Worm (Caenorhabditis elegans) whole organism, L4 larva: ENCODE results near the gene nhr-198.

Experiments
- R02D3.7 ChIP-seq: fragments of 150-350 bp; sonication (generic microtip); optimal IDR thresholded peaks from 3 replicates; lab custom pipeline; 2014; ENCODE audit warnings: missing biosample characterization, missing genetic modification characterization
- T20F7.1 ChIP-seq: fragments of 200-800 bp; sonication (Bioruptor generic); optimal IDR thresholded peaks from 2 replicates; lab custom pipeline; 2018; ENCODE audit warnings: mild to moderate bottlenecking, missing genetic modification characterization, missing compliant biosample characterization
- ama-1 ChIP-seq: fragments of 150-350 bp; optimal IDR thresholded peaks from 2 replicates; lab custom pipeline; 2014; ENCODE audit warnings: inconsistent platforms, mixed read lengths
- dpl-1 ChIP-seq: fragments of 150-350 bp; optimal IDR thresholded peaks from 2 replicates; lab custom pipeline; 2014; ENCODE audit warnings: missing biosample characterization, missing genetic modification reagents, missing genetic modification characterization
- lin-13 ChIP-seq: fragments of 150-350 bp; optimal IDR thresholded peaks from 2 replicates; lab custom pipeline; 2014; ENCODE audit warnings: missing biosample characterization, missing genetic modification reagents, missing genetic modification characterization
- madf-9 ChIP-seq: fragments of 200-800 bp; sonication (Bioruptor generic); conservative IDR thresholded peaks from 2 replicates; pipeline ENCODE4 v1.3.6; 2022; ENCODE audit warnings: missing genetic modification reagents, missing genetic modification characterization, missing compliant biosample characterization
- mxl-2 ChIP-seq: fragments of 200-800 bp; sonication (Bioruptor generic); conservative IDR thresholded peaks from 2 replicates; pipeline ENCODE4 v1.3.6; 2022; ENCODE audit warnings: missing genetic modification reagents, missing genetic modification characterization, missing compliant biosample characterization
- nhr-11 ChIP-seq: fragments of 150-350 bp; optimal IDR thresholded peaks from 2 replicates; lab custom pipeline; 2014; ENCODE audit warnings: missing biosample characterization, missing genetic modification characterization
- nhr-76 ChIP-seq: fragments of 150-350 bp; optimal IDR thresholded peaks from 2 replicates; lab custom pipeline; 2014; ENCODE audit warnings: missing biosample characterization, missing genetic modification characterization
- sdz-12 ChIP-seq: fragments of 200-800 bp; sonication (Bioruptor generic); optimal IDR thresholded peaks from 2 replicates; lab custom pipeline; 2018; ENCODE audit warnings: mild to moderate bottlenecking, missing genetic modification characterization, missing compliant biosample characterization
- set-16 ChIP-seq: fragments of 200-800 bp; sonication (Bioruptor generic); IDR thresholded peaks from 2 replicates; pipeline ENCODE4 v1.3.6; 2022; ENCODE audit warnings: missing genetic modification reagents, missing genetic modification characterization, missing compliant biosample characterization
- snpc-4 ChIP-seq: fragments of 150-350 bp; optimal IDR thresholded peaks from 2 replicates; lab custom pipeline; 2014; ENCODE audit warnings: missing biosample characterization, missing genetic modification characterization

DNA sequence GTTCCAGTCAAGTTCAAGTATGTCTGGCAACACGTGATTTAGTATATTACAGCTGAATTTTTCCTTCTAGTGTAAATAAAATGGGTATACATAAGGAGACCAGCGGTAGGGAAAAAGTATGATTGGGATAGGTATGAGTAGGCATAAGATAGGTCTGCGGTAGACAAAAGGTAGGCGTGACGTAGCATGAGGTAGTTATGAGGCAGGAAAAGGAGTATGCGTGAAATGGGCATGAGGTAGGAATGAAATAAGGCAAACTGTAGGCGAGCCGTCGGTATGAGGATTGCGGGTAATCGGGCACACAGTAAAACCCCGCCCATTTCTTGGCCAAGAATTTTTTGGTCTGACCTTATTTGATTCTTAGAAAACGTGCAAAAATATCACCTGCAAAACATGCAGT lies 27.6 kb downstream of the nhr-198 start:
- TF ChIP-seq madf-9 (GFP tag; lab: Robert Waterston, UW) (no peak), nhr-11 (tag; lab: Kevin White, UChicago) (no peak), R02D3.7 (no peak), set-16 (GFP tag; lab: Robert Waterston, UW) (no peak), snpc-4 (no peak), mxl-2 (GFP tag; lab: Robert Waterston, UW) (no peak), T20F7.1 (GFP tag; lab: Kevin White, UChicago) (no peak), dpl-1 (GFP tag; lab: Kevin White, UChicago) (no peak), sdz-12 (GFP tag; lab: Kevin White, UChicago) (no peak), nhr-76 (tag; lab: Kevin White, UChicago) (no peak), lin-13 (no peak), ama-1 (lab: Kevin White, UChicago) (no peak)
